Worm (Caenorhabditis elegans): ENCODE data around the gene F13H8.12.

DNA sequence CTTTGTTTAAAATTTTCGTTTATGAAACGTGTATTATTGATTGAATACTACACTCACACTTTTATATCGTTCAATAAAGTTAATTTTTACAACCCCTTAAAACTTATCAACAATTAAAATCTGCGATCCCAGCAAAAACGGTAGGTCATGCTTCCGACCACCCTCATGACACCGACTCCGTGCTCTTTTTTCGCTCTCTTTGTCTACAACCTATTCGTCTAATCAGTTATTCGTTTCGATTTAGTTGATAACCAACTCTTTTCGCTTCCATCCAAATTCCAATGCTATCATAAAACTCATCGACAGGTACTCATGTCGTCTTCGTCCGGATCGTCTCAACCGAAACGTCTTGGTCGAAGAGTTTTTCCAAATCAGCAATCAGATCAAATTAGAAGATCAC lies 20.8 kb downstream of the F13H8.12 start, which contains the start of gene F13H8.1:
- TF ChIP-seq elt-2 (tag; optimal IDR thresholded peaks at IDR 0.05) (no peak), ama-1 (optimal IDR thresholded peaks at IDR 0.05) (no peak), hlh-30 (tag; optimal IDR thresholded peaks at IDR 0.05; ENCODE audit: insufficient read depth) (no peak), unc-3 (GFP tag; conservative IDR thresholded peaks at IDR 0.05) (no peak), unc-3 (tag; optimal IDR thresholded peaks at IDR 0.05) (no peak), ceh-48 (tag; optimal IDR thresholded peaks at IDR 0.05) (no peak), ref-2 (tag; optimal IDR thresholded peaks at IDR 0.05) (no peak), tbx-2 (tag; optimal IDR thresholded peaks at IDR 0.05) (no peak), nhr-232 (tag; optimal IDR thresholded peaks at IDR 0.05) (no peak), ceh-45 (GFP tag; IDR thresholded peaks at IDR 0.05) (no peak), npax-4 (tag; optimal IDR thresholded peaks at IDR 0.05) (no peak), nhr-11 (tag; optimal IDR thresholded peaks at IDR 0.05) (no peak), pax-1 (tag; optimal IDR thresholded peaks at IDR 0.05) (no peak), ceh-22 (tag; optimal IDR thresholded peaks at IDR 0.05) (no peak)
